Worm (Caenorhabditis elegans) whole organism, mixed stage, embryonic: ENCODE measurements around the gene Y53F4B.39.

Experiments used
- blmp-1 ChIP-seq: fragments of 150-350 bp; optimal IDR thresholded peaks from 2 replicates; lab custom pipeline; 2014; ENCODE audit warnings: missing biosample characterization, missing genetic modification characterization
- elt-1 ChIP-seq: sonication (generic microtip); optimal IDR thresholded peaks from 2 replicates; lab custom pipeline; 2017; ENCODE audit warnings: missing genetic modification characterization, mild to moderate bottlenecking, missing compliant biosample characterization, antibody characterized with exemption, moderate library complexity, borderline replicate concordance; ENCODE audit not compliant: insufficient read depth
- lsy-2 ChIP-seq: fragments of 150-350 bp; optimal IDR thresholded peaks from 2 replicates; lab custom pipeline; 2014; ENCODE audit warnings: missing biosample characterization, missing genetic modification characterization
- nhr-76 ChIP-seq: sonication (generic microtip); optimal IDR thresholded peaks from 2 replicates; lab custom pipeline; 2017; ENCODE audit warnings: missing biosample characterization, missing genetic modification characterization
- snpc-4 ChIP-seq: fragments of 150-350 bp; optimal IDR thresholded peaks from 2 replicates; lab custom pipeline; 2014; ENCODE audit warnings: missing biosample characterization, missing genetic modification characterization
- unc-39 ChIP-seq: fragments of 150-350 bp; optimal IDR thresholded peaks from 2 replicates; lab custom pipeline; 2014; ENCODE audit warnings: missing biosample characterization, missing genetic modification characterization

DNA sequence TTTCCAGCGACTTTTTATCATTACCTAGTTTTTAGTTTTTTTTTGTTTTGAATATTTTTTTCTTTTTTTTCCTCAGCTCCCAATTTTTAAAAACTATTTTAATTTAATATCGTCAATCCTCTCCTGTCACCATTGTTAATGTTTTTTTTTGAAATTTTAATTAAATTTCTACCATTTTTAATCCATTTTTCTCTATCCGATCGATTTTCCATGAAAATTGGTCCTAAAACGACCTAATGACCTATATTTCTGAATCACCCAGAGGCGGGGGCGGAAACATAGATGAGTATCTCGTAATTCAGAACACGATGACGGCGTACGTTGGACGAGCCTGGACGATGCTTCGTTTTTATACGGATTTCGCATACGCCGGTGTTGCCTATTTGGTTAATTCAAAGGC is at the start of gene Y53F4B.39:
- TF ChIP-seq unc-39 (tag; lab: Kevin White, UChicago) = no peak
- TF ChIP-seq blmp-1 = no peak
- no peak for TF ChIP-seq nhr-76 (tag; lab: Kevin White, UChicago)
- no peak for TF ChIP-seq snpc-4 (tag; lab: Kevin White, UChicago)
- no peak for TF ChIP-seq elt-1 (tag; lab: Kevin White, UChicago)
- no peak for TF ChIP-seq lsy-2 (tag; lab: Kevin White, UChicago)
